Worm (Caenorhabditis elegans) whole organism, L3 larva: ENCODE results near the gene mig-14.

Experiments used
- ZK546.5 ChIP-seq: sonication (generic microtip); optimal IDR thresholded peaks from 2 replicates; lab custom pipeline; 2017; ENCODE audit warnings: missing biosample characterization, missing genetic modification characterization
- aly-2 ChIP-seq: fragments of 150-350 bp; optimal IDR thresholded peaks from 2 replicates; lab custom pipeline; 2014; ENCODE audit warnings: missing biosample characterization, missing genetic modification characterization
- ceh-16 ChIP-seq: sonication (generic microtip); optimal IDR thresholded peaks from 2 replicates; lab custom pipeline; 2017; ENCODE audit warnings: missing biosample characterization, missing genetic modification characterization
- ceh-28 ChIP-seq: fragments of 150-350 bp; optimal IDR thresholded peaks from 2 replicates; lab custom pipeline; 2014; ENCODE audit warnings: missing biosample characterization, missing genetic modification reagents, missing genetic modification characterization
- ceh-9 ChIP-seq: sonication (generic microtip); optimal IDR thresholded peaks from 2 replicates; lab custom pipeline; 2018; ENCODE audit warnings: missing biosample characterization, missing genetic modification characterization
- daf-12 ChIP-seq: fragments of 150-350 bp; optimal IDR thresholded peaks from 2 replicates; lab custom pipeline; 2014; ENCODE audit warnings: missing biosample characterization, missing genetic modification reagents, missing genetic modification characterization
- egl-27 ChIP-seq: sonication (generic microtip); optimal IDR thresholded peaks from 4 replicates; lab custom pipeline; 2017; ENCODE audit warnings: missing biosample characterization, missing genetic modification reagents, missing genetic modification characterization
- egl-5 ChIP-seq: fragments of 150-350 bp; optimal IDR thresholded peaks from 2 replicates; lab custom pipeline; 2017; ENCODE audit warnings: missing biosample characterization, missing genetic modification reagents, missing genetic modification characterization, inconsistent platforms
- elt-1 ChIP-seq: fragments of 150-350 bp; optimal IDR thresholded peaks from 2 replicates; lab custom pipeline; 2014; ENCODE audit warnings: missing biosample characterization, missing genetic modification characterization
- elt-2 ChIP-seq: sonication (generic microtip); optimal IDR thresholded peaks from 2 replicates; lab custom pipeline; 2016; ENCODE audit warnings: missing genetic modification reagents, mild to moderate bottlenecking, missing genetic modification characterization, missing compliant biosample characterization
- eor-1 ChIP-seq, 2 experiments: fragments of 150-350 bp; optimal IDR thresholded peaks; 2 replicates each; lab custom pipeline; 2014 to 2018; ENCODE audit warnings: missing biosample characterization in 2 of 2, missing genetic modification characterization in 2 of 2
- fkh-10 ChIP-seq: sonication (generic microtip); optimal IDR thresholded peaks from 2 replicates; lab custom pipeline; 2017; ENCODE audit warnings: missing biosample characterization, missing genetic modification reagents, missing genetic modification characterization
- fkh-2 ChIP-seq: fragments of 150-350 bp; optimal IDR thresholded peaks from 2 replicates; lab custom pipeline; 2014; ENCODE audit warnings: missing biosample characterization, missing genetic modification reagents, missing genetic modification characterization
- hmg-11 ChIP-seq: sonication (generic microtip); optimal IDR thresholded peaks from 2 replicates; lab custom pipeline; 2016; ENCODE audit warnings: missing genetic modification characterization, missing compliant biosample characterization
- jun-1 ChIP-seq: fragments of 150-350 bp; optimal IDR thresholded peaks from 2 replicates; lab custom pipeline; 2014; ENCODE audit warnings: missing biosample characterization, missing genetic modification reagents, missing genetic modification characterization
- lin-39 ChIP-seq: fragments of 150-350 bp; optimal IDR thresholded peaks from 2 replicates; lab custom pipeline; 2018; ENCODE audit warnings: missing biosample characterization, missing genetic modification reagents, missing genetic modification characterization
- lsy-12 ChIP-seq: sonication (generic microtip); optimal IDR thresholded peaks from 2 replicates; lab custom pipeline; 2016; ENCODE audit warnings: mild to moderate bottlenecking, missing genetic modification characterization, missing compliant biosample characterization
- mdl-1 ChIP-seq: fragments of 150-350 bp; optimal IDR thresholded peaks from 2 replicates; lab custom pipeline; 2014; ENCODE audit warnings: missing biosample characterization, missing genetic modification characterization
- mml-1 ChIP-seq: fragments of 150-350 bp; sonication (generic microtip); optimal IDR thresholded peaks from 3 replicates; lab custom pipeline; 2014; ENCODE audit warnings: missing biosample characterization, missing genetic modification characterization
- nfya-1 ChIP-seq: sonication (generic microtip); optimal IDR thresholded peaks from 2 replicates; lab custom pipeline; 2017; ENCODE audit warnings: missing genetic modification characterization, mild to moderate bottlenecking, missing compliant biosample characterization, antibody characterized with exemption, moderate library complexity; ENCODE audit not compliant: insufficient read depth
- nhr-11 ChIP-seq: fragments of 150-350 bp; optimal IDR thresholded peaks from 2 replicates; lab custom pipeline; 2014; ENCODE audit warnings: missing biosample characterization, missing genetic modification characterization
- nhr-12 ChIP-seq: fragments of 150-350 bp; optimal IDR thresholded peaks from 2 replicates; lab custom pipeline; 2014; ENCODE audit warnings: missing biosample characterization, missing genetic modification characterization
- nhr-23 ChIP-seq: fragments of 150-350 bp; optimal IDR thresholded peaks from 2 replicates; lab custom pipeline; 2014; ENCODE audit warnings: missing biosample characterization, missing genetic modification reagents, missing genetic modification characterization
- nhr-237 ChIP-seq: fragments of 150-350 bp; optimal IDR thresholded peaks from 2 replicates; lab custom pipeline; 2014; ENCODE audit warnings: missing biosample characterization, missing genetic modification characterization
- nhr-25 ChIP-seq: sonication (generic microtip); optimal IDR thresholded peaks from 2 replicates; lab custom pipeline; 2017; ENCODE audit warnings: missing biosample characterization, missing genetic modification characterization
- nhr-28 ChIP-seq: fragments of 150-350 bp; optimal IDR thresholded peaks from 2 replicates; lab custom pipeline; 2014; ENCODE audit warnings: missing biosample characterization, missing genetic modification characterization
- nhr-43 ChIP-seq: sonication (generic microtip); optimal IDR thresholded peaks from 2 replicates; lab custom pipeline; 2016; ENCODE audit warnings: mild to moderate bottlenecking, missing genetic modification characterization, missing compliant biosample characterization; ENCODE audit not compliant: poor library complexity, severe bottlenecking
- nhr-67 ChIP-seq: fragments of 150-350 bp; optimal IDR thresholded peaks from 2 replicates; lab custom pipeline; 2014; ENCODE audit warnings: missing biosample characterization, missing genetic modification characterization
- nhr-76 ChIP-seq: fragments of 150-350 bp; sonication (generic microtip); optimal IDR thresholded peaks from 5 replicates; lab custom pipeline; 2014; ENCODE audit warnings: missing biosample characterization, missing genetic modification characterization
- nhr-77 ChIP-seq: fragments of 150-350 bp; optimal IDR thresholded peaks from 2 replicates; lab custom pipeline; 2014; ENCODE audit warnings: missing biosample characterization, missing genetic modification characterization
- pha-4 ChIP-seq: fragments of 150-350 bp; optimal IDR thresholded peaks from 2 replicates; lab custom pipeline; 2014; ENCODE audit warnings: missing biosample characterization, missing genetic modification reagents, missing genetic modification characterization
- pqm-1 ChIP-seq: fragments of 150-350 bp; optimal IDR thresholded peaks from 2 replicates; lab custom pipeline; 2017; ENCODE audit warnings: missing biosample characterization, missing genetic modification characterization, inconsistent platforms
- snpc-4 ChIP-seq: fragments of 150-350 bp; optimal IDR thresholded peaks from 2 replicates; lab custom pipeline; 2014; ENCODE audit warnings: missing biosample characterization, missing genetic modification characterization
- tbx-2 ChIP-seq: sonication (generic microtip); optimal IDR thresholded peaks from 2 replicates; lab custom pipeline; 2016; ENCODE audit warnings: mild to moderate bottlenecking, missing genetic modification characterization, missing compliant biosample characterization
- unc-62 ChIP-seq: fragments of 150-350 bp; sonication (generic microtip); optimal IDR thresholded peaks from 4 replicates; lab custom pipeline; 2014; ENCODE audit warnings: missing biosample characterization, missing genetic modification reagents, missing genetic modification characterization
- ztf-11 ChIP-seq: fragments of 150-350 bp; optimal IDR thresholded peaks from 2 replicates; lab custom pipeline; 2014; ENCODE audit warnings: missing biosample characterization, missing genetic modification characterization
- ztf-4 ChIP-seq: fragments of 150-350 bp; optimal IDR thresholded peaks from 2 replicates; lab custom pipeline; 2014; ENCODE audit warnings: missing biosample characterization, missing genetic modification characterization

The mig-14 gene

ce11 chrII:13715733-13716132 is 25.8 kb upstream of the mig-14 start, which contains the start of gene zipt-2.3:
Gene zipt-2.3, minus strand, starts transcription at chrII:13715879.
- TF ChIP-seq nhr-77 (no peak), mdl-1 (no peak), nhr-76 (no peak), pha-4 (tag; lab: Kevin White, UChicago) (peak; percentile 26), eor-1 (tag; optimal IDR thresholded peaks at IDR 0.05; lab: Kevin White, UChicago) (no peak), nhr-23 (tag; lab: Kevin White, UChicago) (no peak), elt-2 (tag; lab: Kevin White, UChicago) (peak; percentile 75), nhr-237 (tag; lab: Kevin White, UChicago) (no peak), unc-62 (GFP tag; lab: Kevin White, UChicago) (no peak), nhr-43 (tag; lab: Kevin White, UChicago) (no peak), tbx-2 (tag; lab: Kevin White, UChicago) (no peak), elt-1 (no peak), nhr-25 (tag; lab: Kevin White, UChicago) (no peak), ZK546.5 (no peak), pqm-1 (peak; percentile 63), fkh-2 (tag; lab: Kevin White, UChicago) (no peak), nhr-12 (no peak)

- TF ChIP-seq ceh-28 (tag; lab: Kevin White, UChicago) (peak; percentile 95), snpc-4 (tag; lab: Kevin White, UChicago) (no peak)
Measured at ce11 chrII:13717393-13718367, 23.9 kb upstream of the mig-14 start.

DNA sequence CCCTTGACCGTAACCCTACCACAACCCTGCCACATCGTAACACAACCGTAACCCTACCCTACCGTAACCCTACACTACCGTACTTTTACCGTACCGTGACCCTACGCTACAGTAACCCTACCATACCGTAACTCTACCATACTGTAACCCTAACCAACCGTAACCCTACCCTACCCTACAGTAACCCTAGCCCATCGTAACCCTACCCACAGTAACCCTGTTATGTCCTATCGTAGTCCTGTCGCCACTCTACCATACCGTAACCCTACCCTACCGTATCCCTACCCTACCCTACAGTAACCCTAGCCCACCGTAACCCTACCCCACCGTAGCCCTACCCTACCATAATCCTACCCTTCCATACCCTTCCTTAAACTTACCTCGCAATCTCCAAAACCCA is 20.9 kb upstream of the mig-14 start:
- TF ChIP-seq nhr-23 (tag; lab: Kevin White, UChicago) (no peak), nfya-1 (tag; lab: Kevin White, UChicago) (no peak), jun-1 (no peak), nhr-28 (tag; lab: Kevin White, UChicago) (no peak), ceh-9 (tag; lab: Kevin White, UChicago) (no peak), ztf-11 (tag; lab: Kevin White, UChicago) (no peak), fkh-10 (GFP tag; lab: Kevin White, UChicago) (no peak), lin-39 (tag; lab: Kevin White, UChicago) (no peak), pha-4 (tag; lab: Kevin White, UChicago) (no peak), elt-1 (no peak), nhr-67 (tag; lab: Kevin White, UChicago) (no peak), pqm-1 (no peak), ZK546.5 (no peak), mml-1 (no peak)

- TF ChIP-seq egl-27: no peak
- no peak for TF ChIP-seq egl-5 (tag; lab: Kevin White, UChicago)
- TF ChIP-seq jun-1: no peak
- TF ChIP-seq ceh-16 (tag; lab: Kevin White, UChicago): no peak
- no peak for TF ChIP-seq daf-12 (tag; lab: Kevin White, UChicago)
- no peak for TF ChIP-seq nhr-11 (tag; lab: Kevin White, UChicago)
- no peak for TF ChIP-seq pqm-1
- no peak for TF ChIP-seq lsy-12 (tag; lab: Kevin White, UChicago)
- no peak for TF ChIP-seq hmg-11
- no peak for TF ChIP-seq ztf-4 (tag; lab: Kevin White, UChicago)
- no peak for TF ChIP-seq aly-2 (tag; lab: Kevin White, UChicago)
- no peak for TF ChIP-seq nhr-28 (tag; lab: Kevin White, UChicago)
- no peak for TF ChIP-seq ZK546.5
Measured at ce11 chrII:13721218-13721617, 20.3 kb upstream of the mig-14 start, which contains the start of gene sre-46. Gene sre-46, minus strand, starts transcription at chrII:13721318.
